Fruit fly (Drosophila melanogaster) whole organism, embryonic: ENCODE results near the gene CG11596.

Experiments
- CG1024 ChIP-seq: fragments of 200-800 bp; sonication (Bioruptor generic); IDR thresholded peaks from 2 replicates; pipeline ENCODE4 v1.3.6; 2022; ENCODE audit warnings: missing biosample characterization, missing genetic modification characterization
- CG10274 ChIP-seq: fragments of 200-800 bp; sonication (Bioruptor generic); optimal IDR thresholded peaks from 3 replicates; lab custom pipeline; 2017; ENCODE audit warnings: missing biosample characterization, mild to moderate bottlenecking, missing genetic modification characterization
- CG10979 ChIP-seq: fragments of 200-800 bp; sonication (Bioruptor generic); optimal IDR thresholded peaks from 2 replicates; lab custom pipeline; 2018; ENCODE audit warnings: missing biosample characterization, mild to moderate bottlenecking, missing genetic modification characterization, moderate library complexity
- CG11247 ChIP-seq: fragments of 200-800 bp; sonication (Bioruptor generic); IDR thresholded peaks from 2 replicates; pipeline ENCODE4 v1.3.6; 2022; ENCODE audit warnings: missing biosample characterization, missing genetic modification characterization
- CG11504 ChIP-seq: fragments of 200-800 bp; sonication (Bioruptor generic); optimal IDR thresholded peaks from 3 replicates; lab custom pipeline; 2019; ENCODE audit warnings: missing biosample characterization, mild to moderate bottlenecking, missing genetic modification characterization, moderate library complexity
- CG11560 ChIP-seq: fragments of 200-800 bp; sonication (Bioruptor generic); IDR thresholded peaks from 3 replicates; pipeline ENCODE4 v1.3.6; 2022; ENCODE audit warnings: missing biosample characterization, missing genetic modification characterization
- CG12744 ChIP-seq: fragments of 200-800 bp; sonication (Bioruptor generic); optimal IDR thresholded peaks from 2 replicates; lab custom pipeline; 2016; ENCODE audit warnings: missing biosample characterization, missing genetic modification characterization
- CG12769 ChIP-seq: fragments of 200-800 bp; sonication (Bioruptor generic); optimal IDR thresholded peaks from 2 replicates; lab custom pipeline; 2019; ENCODE audit warnings: missing biosample characterization, mild to moderate bottlenecking, missing genetic modification characterization, moderate library complexity
- CG14014 ChIP-seq: fragments of 200-800 bp; sonication (Bioruptor generic); IDR thresholded peaks from 2 replicates; pipeline ENCODE4 v1.3.6; 2022; ENCODE audit warnings: missing biosample characterization, missing genetic modification characterization
- CG14965 ChIP-seq: fragments of 200-800 bp; sonication (Bioruptor generic); optimal IDR thresholded peaks from 2 replicates; lab custom pipeline; 2016; ENCODE audit warnings: missing biosample characterization, missing genetic modification characterization, borderline replicate concordance
- CG15514 ChIP-seq: fragments of 200-800 bp; sonication (Bioruptor generic); optimal IDR thresholded peaks from 3 replicates; lab custom pipeline; 2017; ENCODE audit warnings: missing biosample characterization, missing genetic modification characterization, mild to moderate bottlenecking, moderate library complexity, missing genetic modification reagents
- CG16863 ChIP-seq: fragments of 200-800 bp; sonication (Bioruptor generic); optimal IDR thresholded peaks from 3 replicates; lab custom pipeline; 2016; ENCODE audit warnings: missing biosample characterization, missing genetic modification characterization
- CG17385 ChIP-seq: fragments of 200-800 bp; sonication (Bioruptor generic); optimal IDR thresholded peaks from 3 replicates; lab custom pipeline; 2018; ENCODE audit warnings: missing biosample characterization, mild to moderate bottlenecking, missing genetic modification characterization
- CG2712 ChIP-seq: fragments of 200-800 bp; optimal IDR thresholded peaks from 3 replicates; lab custom pipeline; 2019; ENCODE audit warnings: missing biosample characterization, mild to moderate bottlenecking, missing genetic modification characterization, moderate library complexity
- CG3407 ChIP-seq: fragments of 200-800 bp; sonication (Bioruptor generic); optimal IDR thresholded peaks from 2 replicates; lab custom pipeline; 2018; ENCODE audit warnings: missing biosample characterization, mild to moderate bottlenecking, missing genetic modification characterization
- CG34224 ChIP-seq: fragments of 200-800 bp; sonication (Bioruptor generic); IDR thresholded peaks from 3 replicates; pipeline ENCODE4 v1.3.6; 2022; ENCODE audit warnings: missing biosample characterization, missing genetic modification characterization; ENCODE audit not compliant: partially characterized antibody
- CG42726 ChIP-seq: fragments of 200-800 bp; sonication (Bioruptor generic); IDR thresholded peaks from 2 replicates; pipeline ENCODE4 v1.3.6; 2022; ENCODE audit warnings: missing biosample characterization, missing genetic modification characterization; ENCODE audit not compliant: partially characterized antibody
- CG6254 ChIP-seq: fragments of 200-800 bp; sonication (Bioruptor generic); optimal IDR thresholded peaks from 3 replicates; lab custom pipeline; 2017; ENCODE audit warnings: mild to moderate bottlenecking, missing biosample characterization, missing genetic modification reagents, missing genetic modification characterization
- CG7745 ChIP-seq: fragments of 200-800 bp; sonication (Bioruptor generic); optimal IDR thresholded peaks from 2 replicates; lab custom pipeline; 2018; ENCODE audit warnings: missing biosample characterization, mild to moderate bottlenecking, missing genetic modification characterization, moderate library complexity
- CG8924 ChIP-seq: fragments of 200-800 bp; optimal IDR thresholded peaks from 3 replicates; lab custom pipeline; 2019; ENCODE audit warnings: missing biosample characterization, mild to moderate bottlenecking, missing genetic modification characterization, moderate library complexity
- CG9727 ChIP-seq: fragments of 200-800 bp; sonication (Bioruptor generic); optimal IDR thresholded peaks from 3 replicates; lab custom pipeline; 2017; ENCODE audit warnings: missing biosample characterization, mild to moderate bottlenecking, missing genetic modification characterization
- Chrac-16 ChIP-seq: fragments of 200-800 bp; sonication (Bioruptor generic); optimal IDR thresholded peaks from 3 replicates; lab custom pipeline; 2016; ENCODE audit warnings: missing biosample characterization, missing genetic modification characterization
- Deaf1 ChIP-seq: fragments of 200-800 bp; optimal IDR thresholded peaks from 3 replicates; lab custom pipeline; 2019; ENCODE audit warnings: missing biosample characterization, mild to moderate bottlenecking, missing genetic modification characterization, moderate library complexity
- Dip2 ChIP-seq: fragments of 200-800 bp; sonication (Bioruptor generic); IDR thresholded peaks from 2 replicates; pipeline ENCODE4 v1.3.6; 2022; ENCODE audit warnings: missing biosample characterization, missing genetic modification characterization
- Dip3 ChIP-seq: fragments of 200-800 bp; sonication (Bioruptor generic); optimal IDR thresholded peaks from 3 replicates; lab custom pipeline; 2016; ENCODE audit warnings: missing biosample characterization, missing genetic modification characterization
- GATAe ChIP-seq: fragments of 200-800 bp; sonication (Bioruptor generic); conservative IDR thresholded peaks from 2 replicates; pipeline ENCODE4 v1.3.6; 2022; ENCODE audit warnings: missing biosample characterization, missing genetic modification characterization
- Hr78 ChIP-seq, 2 experiments: fragments of 200-800 bp in 1 of 2; fragments of >200 bp in 1 of 2; sonication (Bioruptor generic) in 1 of 2; optimal IDR thresholded peaks; 2 replicates each; lab custom pipeline; 2017 to 2019; ENCODE audit warnings: missing biosample characterization in 2 of 2, missing genetic modification characterization in 2 of 2, mild to moderate bottlenecking in 1 of 2, moderate library complexity in 1 of 2
- Jarid2 ChIP-seq: fragments of 200-800 bp; sonication (Bioruptor generic); optimal IDR thresholded peaks from 3 replicates; lab custom pipeline; 2017; ENCODE audit warnings: mild to moderate bottlenecking, missing biosample characterization, missing genetic modification reagents, missing genetic modification characterization
- Side ChIP-seq: fragments of 200-800 bp; sonication (Bioruptor generic); optimal IDR thresholded peaks from 2 replicates; lab custom pipeline; 2016; ENCODE audit warnings: missing biosample characterization, missing genetic modification characterization
- Trl ChIP-seq, 3 experiments: fragments of >200 bp in 2 of 3; fragments of 200-800 bp in 1 of 3; sonication (Bioruptor generic) in 1 of 3; optimal IDR thresholded peaks; 2 replicates in 1 of 3; 3 replicates in 2 of 3; lab custom pipeline; 2016 to 2017; ENCODE audit warnings: missing biosample characterization in 1 of 3, missing genetic modification characterization in 1 of 3
- br ChIP-seq: fragments of >200 bp; optimal IDR thresholded peaks from 2 replicates; lab custom pipeline; 2017
- btn ChIP-seq: fragments of 200-800 bp; sonication (Bioruptor generic); optimal IDR thresholded peaks from 2 replicates; lab custom pipeline; 2016; ENCODE audit warnings: missing biosample characterization, missing genetic modification characterization
- caup ChIP-seq: fragments of 200-800 bp; sonication (Bioruptor generic); optimal IDR thresholded peaks from 3 replicates; lab custom pipeline; 2017; ENCODE audit warnings: missing biosample characterization, mild to moderate bottlenecking, missing genetic modification characterization, moderate library complexity; ENCODE audit not compliant: severe bottlenecking
- cg ChIP-seq: fragments of 200-800 bp; sonication (Bioruptor generic); optimal IDR thresholded peaks from 3 replicates; lab custom pipeline; 2019; ENCODE audit warnings: missing biosample characterization, mild to moderate bottlenecking, missing genetic modification characterization, moderate library complexity
- croc ChIP-seq: fragments of 200-800 bp; sonication (Bioruptor generic); conservative IDR thresholded peaks from 3 replicates; pipeline ENCODE4 v1.3.6; 2022; ENCODE audit warnings: missing biosample characterization, missing genetic modification characterization
- dimm ChIP-seq: fragments of 200-800 bp; sonication (Bioruptor generic); IDR thresholded peaks from 2 replicates; pipeline ENCODE4 v1.3.6; 2022; ENCODE audit warnings: missing biosample characterization, missing genetic modification characterization
- eyg ChIP-seq: fragments of 200-800 bp; sonication (Bioruptor generic); optimal IDR thresholded peaks from 3 replicates; lab custom pipeline; 2016; ENCODE audit warnings: missing biosample characterization, missing genetic modification characterization
- fd102C ChIP-seq: fragments of 200-800 bp; sonication (Bioruptor generic); optimal IDR thresholded peaks from 2 replicates; lab custom pipeline; 2018; ENCODE audit warnings: missing biosample characterization, mild to moderate bottlenecking, missing genetic modification characterization, moderate library complexity
- fru ChIP-seq: fragments of >200 bp; optimal IDR thresholded peaks from 2 replicates; lab custom pipeline; 2017
- gsb-n ChIP-seq: fragments of 200-800 bp; sonication (Bioruptor generic); optimal IDR thresholded peaks from 3 replicates; lab custom pipeline; 2018; ENCODE audit warnings: missing biosample characterization, mild to moderate bottlenecking, missing genetic modification characterization
- her ChIP-seq: fragments of 200-800 bp; sonication (Bioruptor generic); optimal IDR thresholded peaks from 2 replicates; lab custom pipeline; 2016; ENCODE audit warnings: missing biosample characterization, missing genetic modification characterization
- insv ChIP-seq, 2 experiments: fragments of 200-800 bp; sonication (Bioruptor generic); optimal IDR thresholded peaks; 3 replicates each; lab custom pipeline; 2016 to 2018; ENCODE audit warnings: missing biosample characterization in 2 of 2, missing genetic modification characterization in 2 of 2
- nmo ChIP-seq: fragments of 200-800 bp; sonication (Bioruptor generic); optimal IDR thresholded peaks from 2 replicates; lab custom pipeline; 2018; ENCODE audit warnings: missing biosample characterization, mild to moderate bottlenecking, missing genetic modification characterization, moderate library complexity
- nom ChIP-seq: fragments of 200-800 bp; sonication (Bioruptor generic); optimal IDR thresholded peaks from 2 replicates; lab custom pipeline; 2017; ENCODE audit warnings: missing biosample characterization, missing genetic modification characterization, mild to moderate bottlenecking, moderate library complexity, missing genetic modification reagents
- rib ChIP-seq: fragments of 200-800 bp; sonication (Bioruptor generic); IDR thresholded peaks from 2 replicates; pipeline ENCODE4 v1.3.6; 2022; ENCODE audit warnings: missing biosample characterization, missing genetic modification characterization
- run ChIP-seq: fragments of 200-800 bp; sonication (Bioruptor generic); optimal IDR thresholded peaks from 3 replicates; lab custom pipeline; 2018; ENCODE audit warnings: missing biosample characterization, mild to moderate bottlenecking, missing genetic modification characterization
- sens ChIP-seq: fragments of 200-800 bp; sonication (Bioruptor generic); peaks from one replicate; lab custom pipeline; 2016; ENCODE audit warnings: missing biosample characterization, missing genetic modification characterization
- slbo ChIP-seq: fragments of 200-800 bp; sonication (Bioruptor generic); IDR thresholded peaks from 2 replicates; pipeline ENCODE4 v1.3.6; 2022; ENCODE audit warnings: missing biosample characterization, missing genetic modification characterization
- toy ChIP-seq: fragments of 200-800 bp; sonication (Bioruptor generic); IDR thresholded peaks from 2 replicates; pipeline ENCODE4 v1.3.6; 2022; ENCODE audit warnings: missing biosample characterization, missing genetic modification characterization
- ttk ChIP-seq: fragments of 200-800 bp; sonication (Bioruptor generic); IDR thresholded peaks from 2 replicates; pipeline ENCODE4 v2.1.2; 2022; ENCODE audit warnings: missing biosample characterization, missing genetic modification characterization
- zen2 ChIP-seq: fragments of 200-800 bp; sonication (Bioruptor generic); IDR thresholded peaks from 3 replicates; pipeline ENCODE4 v1.3.6; 2022; ENCODE audit warnings: missing biosample characterization, missing genetic modification characterization; ENCODE audit not compliant: partially characterized antibody

The CG11596 gene

dm6 chrX:1941669-1942092 is 14.2 kb downstream of the CG11596 start, which contains the start of gene Hr4 (continued):
- TF ChIP-seq sens (peak; percentile 7), nmo (no peak), CG34224 (GFP tag; lab: Robert Waterston, UW) (no peak), insv (GFP tag; optimal IDR thresholded peaks at IDR 0.05; lab: Kevin White, UChicago) (no peak), slbo (GFP tag; lab: Robert Waterston, UW) (no peak), CG9727 (no peak), CG12744 (GFP tag; lab: Kevin White, UChicago) (no peak), rib (GFP tag; lab: Robert Waterston, UW) (0 out of 2 replicates have a peak, but pooled peaks have one; percentile 14), zen2 (GFP tag; lab: Robert Waterston, UW) (no peak), dimm (GFP tag; lab: Robert Waterston, UW) (no peak), CG42726 (GFP tag; lab: Robert Waterston, UW) (no peak), CG10274 (GFP tag; lab: Kevin White, UChicago) (no peak), CG8924 (tag; lab: Kevin White, UChicago) (no peak), Side (GFP tag; lab: Kevin White, UChicago) (no peak), her (GFP tag; lab: Kevin White, UChicago) (no peak), eyg (GFP tag; lab: Kevin White, UChicago) (no peak), cg (GFP tag; lab: Kevin White, UChicago) (peak; percentile 53), Dip2 (GFP tag; lab: Robert Waterston, UW) (no peak), ttk (GFP tag; lab: Robert Waterston, UW) (no peak), CG17385 (GFP tag; lab: Kevin White, UChicago) (peak; percentile 23), fd102C (GFP tag; lab: Kevin White, UChicago) (no peak), CG14014 (GFP tag; lab: Robert Waterston, UW) (no peak), CG10979 (no peak), fru (lab: Kevin White, UChicago) (no peak), CG16863 (no peak), Dip3 (GFP tag; lab: Kevin White, UChicago) (no peak), btn (GFP tag; lab: Kevin White, UChicago) (no peak), CG12769 (tag; lab: Kevin White, UChicago) (no peak), CG11247 (no peak), Trl (optimal IDR thresholded peaks at IDR 0.05; lab: Kevin White, UChicago) (peak; percentile 69 to 92), Trl (GFP tag; optimal IDR thresholded peaks at IDR 0.05; lab: Kevin White, UChicago) (no peak), GATAe (GFP tag; lab: Robert Waterston, UW) (no peak), nom (GFP tag; lab: Kevin White, UChicago) (peak; percentile 68), CG3407 (no peak), croc (no peak), Deaf1 (tag; lab: Kevin White, UChicago) (peak; percentile 3), toy (GFP tag; lab: Robert Waterston, UW) (no peak), CG7745 (no peak), Jarid2 (GFP tag; lab: Kevin White, UChicago) (peak; percentile 78), CG15514 (GFP tag; lab: Kevin White, UChicago) (no peak), gsb-n (tag; lab: Kevin White, UChicago) (no peak), CG14965 (GFP tag; lab: Kevin White, UChicago) (no peak), CG11560 (tag; lab: Robert Waterston, UW) (no peak), caup (GFP tag; lab: Kevin White, UChicago) (no peak), CG11504 (tag; lab: Kevin White, UChicago) (no peak), CG2712 (tag; lab: Kevin White, UChicago) (no peak), CG1024 (GFP tag; lab: Robert Waterston, UW) (no peak), CG6254 (GFP tag; lab: Kevin White, UChicago) (peak; percentile 3), br (no peak), Chrac-16 (GFP tag; lab: Kevin White, UChicago) (no peak), run (tag; lab: Kevin White, UChicago) (no peak), Hr78 (GFP tag; optimal IDR thresholded peaks at IDR 0.05; lab: Kevin White, UChicago) (no peak)
